Worm (Caenorhabditis elegans): ENCODE results near the gene spk-1.

Gene spk-1

DNA sequence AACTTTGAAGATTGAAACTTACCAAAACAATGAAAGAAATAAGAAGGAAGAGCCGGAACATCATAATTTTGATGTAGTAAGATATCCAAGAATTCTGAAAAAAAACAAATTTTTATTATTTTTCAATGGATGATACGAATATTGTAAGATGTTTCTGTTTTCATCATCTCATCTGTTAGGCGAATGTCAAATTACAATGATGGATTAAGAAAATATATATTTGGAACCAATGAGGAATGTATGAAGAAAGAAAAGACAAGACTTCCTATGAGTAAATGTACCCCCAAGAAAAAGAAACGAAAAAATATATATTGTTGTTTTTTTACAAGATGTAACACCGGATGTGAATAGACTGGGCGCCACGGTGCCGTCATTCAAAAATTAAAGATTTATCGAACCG is 30.1 kb upstream of the spk-1 start, which contains the start of gene T26G10.5:
TSS of gene T26G10.5 (minus strand) at position 101 of the 400 bp plus-strand sequence.
- TF ChIP-seq egl-44 (GFP tag; IDR thresholded peaks at IDR 0.05) (no peak), repo-1 (tag; optimal IDR thresholded peaks at IDR 0.05) (no peak), snpc-1.3 (tag; optimal IDR thresholded peaks at IDR 0.05; ENCODE audit: insufficient read depth) (no peak), D2030.7 (GFP tag; IDR thresholded peaks at IDR 0.05) (no peak), attf-6 (GFP tag; IDR thresholded peaks at IDR 0.05) (no peak), bed-1 (GFP tag; IDR thresholded peaks at IDR 0.05) (no peak), B0336.3 (GFP tag; IDR thresholded peaks at IDR 0.05) (no peak), rec-8 (tag; optimal IDR thresholded peaks at IDR 0.05) (no peak), sea-2 (GFP tag; IDR thresholded peaks at IDR 0.05) (no peak), ztf-3 (GFP tag; optimal IDR thresholded peaks at IDR 0.05) (no peak), T07F8.4 (tag; optimal IDR thresholded peaks at IDR 0.05) (no peak), tlf-1 (GFP tag; optimal IDR thresholded peaks at IDR 0.05) (no peak), nfyb-1 (GFP tag; IDR thresholded peaks at IDR 0.05) (no peak)

DNA sequence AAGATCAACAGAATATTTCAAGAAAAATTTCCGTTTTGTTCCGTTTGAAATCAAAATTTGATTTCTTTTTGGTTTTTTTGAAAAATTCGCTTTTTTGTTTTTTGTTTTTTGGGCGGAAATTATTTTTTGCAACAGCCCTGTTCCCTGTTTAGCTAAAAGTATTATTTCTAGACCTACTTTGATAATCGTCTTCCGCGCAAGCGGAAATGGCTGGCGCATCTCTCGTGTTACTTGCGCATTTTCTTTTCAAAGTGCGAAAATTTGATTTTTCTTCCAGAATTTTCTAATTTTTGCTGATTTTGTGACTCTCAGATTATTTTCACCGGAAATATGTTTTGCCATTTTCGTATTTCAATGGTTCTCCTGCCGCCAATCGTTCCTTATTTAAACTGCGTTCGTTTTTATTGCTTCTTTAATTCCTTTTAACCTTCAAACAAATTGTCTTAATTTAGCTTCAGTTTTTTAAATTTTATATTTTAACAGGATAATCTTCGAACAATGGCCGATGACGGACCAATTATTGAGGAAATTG is 22.8 kb upstream of the spk-1 start, which contains the start of gene cpar-1:
TSS of gene cpar-1 (plus strand) at position 482 of the 532 bp plus-strand sequence.
- TF ChIP-seq attf-5 (GFP tag; optimal IDR thresholded peaks at IDR 0.05), result no peak
- no peak for TF ChIP-seq egl-18 (GFP tag; IDR thresholded peaks at IDR 0.05)
- TF ChIP-seq nfya-1 (tag; optimal IDR thresholded peaks at IDR 0.05; ENCODE audit: borderline replicate concordance, insufficient read depth), result no peak
- TF ChIP-seq him-1 (tag; optimal IDR thresholded peaks at IDR 0.05), result peak; percentile 85
- TF ChIP-seq ets-4 (GFP tag; optimal IDR thresholded peaks at IDR 0.05), result no peak
- TF ChIP-seq F22D6.2 (tag; optimal IDR thresholded peaks at IDR 0.05), result no peak
- no peak for TF ChIP-seq nhr-120 (GFP tag; IDR thresholded peaks at IDR 0.05)
- TF ChIP-seq F10E7.11 (tag; optimal IDR thresholded peaks at IDR 0.05), result no peak
- TF ChIP-seq snpc-1.3 (tag; optimal IDR thresholded peaks at IDR 0.05; ENCODE audit: insufficient read depth), result no peak
- TF ChIP-seq ceh-58 (GFP tag; IDR thresholded peaks at IDR 0.05), result no peak
- no peak for TF ChIP-seq K12H6.12 (tag; optimal IDR thresholded peaks at IDR 0.05)
- TF ChIP-seq ekl-4 (GFP tag; IDR thresholded peaks at IDR 0.05), result no peak; the same call in 1 of the 2 replicates
- TF ChIP-seq F37B4.10 (GFP tag; IDR thresholded peaks at IDR 0.05), result no peak
- TF ChIP-seq lin-40 (tag; optimal IDR thresholded peaks at IDR 0.05), result no peak
- TF ChIP-seq Y56A3A.18 (GFP tag; IDR thresholded peaks at IDR 0.05), result no peak
- TF ChIP-seq unc-62 (GFP tag; optimal IDR thresholded peaks at IDR 0.05), result no peak
- TF ChIP-seq ztf-18 (tag; optimal IDR thresholded peaks at IDR 0.05), result peak; percentile 96
- no peak for TF ChIP-seq lag-1 (GFP tag; IDR thresholded peaks at IDR 0.05)
- no peak for TF ChIP-seq repo-1 (tag; optimal IDR thresholded peaks at IDR 0.05)
- no peak for TF ChIP-seq nhr-27 (tag; optimal IDR thresholded peaks at IDR 0.05)
- no peak for TF ChIP-seq B0019.2 (GFP tag; conservative IDR thresholded peaks at IDR 0.05)
- peak; percentile 61 for TF ChIP-seq dpl-1 (GFP tag; optimal IDR thresholded peaks at IDR 0.05)
- TF ChIP-seq sdz-38 (tag; optimal IDR thresholded peaks at IDR 0.05), result no peak
- peak; percentile 5 for TF ChIP-seq F49E8.2 (tag; optimal IDR thresholded peaks at IDR 0.05; ENCODE audit: insufficient read depth)
- TF ChIP-seq madf-3 (GFP tag; IDR thresholded peaks at IDR 0.05), result no peak
- TF ChIP-seq ztf-3 (GFP tag; optimal IDR thresholded peaks at IDR 0.05), result no peak
- TF ChIP-seq hsf-1 (GFP tag; IDR thresholded peaks at IDR 0.05), result peak; percentile 94
- no peak for TF ChIP-seq rec-8 (tag; optimal IDR thresholded peaks at IDR 0.05)
- TF ChIP-seq ztf-22 (GFP tag; optimal IDR thresholded peaks at IDR 0.05), result no peak
- peak; percentile 94 for TF ChIP-seq xnd-1 (tag; optimal IDR thresholded peaks at IDR 0.05)
- no peak for TF ChIP-seq K11D2.4 (GFP tag; IDR thresholded peaks at IDR 0.05)
- TF ChIP-seq mxl-1 (tag; optimal IDR thresholded peaks at IDR 0.05), result no peak
- no peak for TF ChIP-seq ccch-3 (GFP tag; optimal IDR thresholded peaks at IDR 0.05)
- peak; percentile 99 for TF ChIP-seq madf-6 (GFP tag; IDR thresholded peaks at IDR 0.05)
- no peak for TF ChIP-seq fkh-3 (tag; optimal IDR thresholded peaks at IDR 0.05)
- TF ChIP-seq dpff-1 (tag; optimal IDR thresholded peaks at IDR 0.05), result no peak
- TF ChIP-seq Y53G8AR.9 (GFP tag; conservative IDR thresholded peaks at IDR 0.05), result 0 out of 2 replicates have a peak, but pooled peaks have one; percentile 25
- TF ChIP-seq ztf-26 (tag; optimal IDR thresholded peaks at IDR 0.05), result no peak
